Worm (Caenorhabditis elegans): Measurements from ENCODE around the gene W05H9.2.

The W05H9.2 gene

ce11 chrX:6263194-6263698, 3.6 kb upstream of the W05H9.2 start, which contains the start of gene W05H9.4:
Gene W05H9.4, plus strand, starts transcription at chrX:6263648.
- peak; percentile 36 for TF ChIP-seq ceh-27 (GFP tag; optimal IDR thresholded peaks at IDR 0.05)
- peak; percentile 19 for TF ChIP-seq ZK185.1 (tag; optimal IDR thresholded peaks at IDR 0.05; ENCODE audit: poor library complexity, severe bottlenecking)
- no peak for TF ChIP-seq tbp1 (GFP tag; optimal IDR thresholded peaks at IDR 0.05)
- TF ChIP-seq egrh-3 (GFP tag; IDR thresholded peaks at IDR 0.05) = no peak
- TF ChIP-seq lin-40 (tag; optimal IDR thresholded peaks at IDR 0.05) = peak; percentile 20
- no peak for TF ChIP-seq Y56A3A.18 (GFP tag; IDR thresholded peaks at IDR 0.05)
- TF ChIP-seq hmg-1.2 (GFP tag; IDR thresholded peaks at IDR 0.05) = peak; percentile 70
- no peak for TF ChIP-seq lin-54 (GFP tag; optimal IDR thresholded peaks at IDR 0.05)
- no peak for TF ChIP-seq sptf-2 (GFP tag; optimal IDR thresholded peaks at IDR 0.05)
- TF ChIP-seq ets-4 (GFP tag; optimal IDR thresholded peaks at IDR 0.05) = no peak
- TF ChIP-seq pbrm-1 (GFP tag; IDR thresholded peaks at IDR 0.05) = 0 out of 2 replicates have a peak, but pooled peaks have one; percentile 19
- TF ChIP-seq ccch-3 (GFP tag; optimal IDR thresholded peaks at IDR 0.05) = no peak
- TF ChIP-seq repo-1 (tag; optimal IDR thresholded peaks at IDR 0.05) = no peak
- no peak for TF ChIP-seq lsy-27 (tag; optimal IDR thresholded peaks at IDR 0.05; ENCODE audit: borderline replicate concordance, insufficient read depth)
- no peak for TF ChIP-seq F57A8.1 (GFP tag; optimal IDR thresholded peaks at IDR 0.05)
- TF ChIP-seq D2030.7 (GFP tag; IDR thresholded peaks at IDR 0.05) = no peak
- TF ChIP-seq nfya-2 (GFP tag; IDR thresholded peaks at IDR 0.05) = no peak
- TF ChIP-seq Y95B8A.8 (GFP tag; IDR thresholded peaks at IDR 0.05) = no peak
- no peak for TF ChIP-seq bed-1 (GFP tag; IDR thresholded peaks at IDR 0.05)
- TF ChIP-seq atf-7 (tag; optimal IDR thresholded peaks at IDR 0.05) = no peak
- TF ChIP-seq ceh-58 (GFP tag; IDR thresholded peaks at IDR 0.05) = no peak
- TF ChIP-seq pha-4 (tag; optimal IDR thresholded peaks at IDR 0.05) = no peak
- TF ChIP-seq madf-10 (tag; optimal IDR thresholded peaks at IDR 0.05) = no peak
- TF ChIP-seq ceh-79 (tag; optimal IDR thresholded peaks at IDR 0.05) = no peak
- TF ChIP-seq sea-2 (GFP tag; IDR thresholded peaks at IDR 0.05) = no peak
- TF ChIP-seq K12H6.12 (tag; optimal IDR thresholded peaks at IDR 0.05) = peak; percentile 18
- no peak for TF ChIP-seq let-607 (tag; optimal IDR thresholded peaks at IDR 0.05)
- no peak for TF ChIP-seq him-1 (tag; optimal IDR thresholded peaks at IDR 0.05)
- no peak for TF ChIP-seq xnd-1 (tag; optimal IDR thresholded peaks at IDR 0.05)
- TF ChIP-seq C06A6.2 (GFP tag; conservative IDR thresholded peaks at IDR 0.05) = no peak
- TF ChIP-seq ztf-18 (tag; optimal IDR thresholded peaks at IDR 0.05) = no peak
- TF ChIP-seq attf-3 (GFP tag; conservative IDR thresholded peaks at IDR 0.05) = no peak
- TF ChIP-seq C17E4.6 (GFP tag; IDR thresholded peaks at IDR 0.05) = 0 out of 2 replicates have a peak, but pooled peaks have one; percentile 24
- no peak for TF ChIP-seq B0035.1 (tag; optimal IDR thresholded peaks at IDR 0.05)
- no peak for TF ChIP-seq nhr-120 (GFP tag; IDR thresholded peaks at IDR 0.05)
- TF ChIP-seq mel-28 (tag; optimal IDR thresholded peaks at IDR 0.05; ENCODE audit: borderline replicate concordance) = no peak
- peak; percentile 73; the same call in 1 of the 2 replicates for TF ChIP-seq zfh-2 (GFP tag; conservative IDR thresholded peaks at IDR 0.05)
- TF ChIP-seq egl-44 (GFP tag; IDR thresholded peaks at IDR 0.05) = no peak
- no peak for TF ChIP-seq ceh-100 (GFP tag; IDR thresholded peaks at IDR 0.05)
- peak; percentile 14 for TF ChIP-seq nhr-80 (tag; optimal IDR thresholded peaks at IDR 0.05)
- no peak for TF ChIP-seq ceh-91 (GFP tag; IDR thresholded peaks at IDR 0.05)
- TF ChIP-seq die-1 (tag; optimal IDR thresholded peaks at IDR 0.05) = no peak
- TF ChIP-seq chd-7 (tag; optimal IDR thresholded peaks at IDR 0.05) = no peak
- TF ChIP-seq cebp-2 (GFP tag; IDR thresholded peaks at IDR 0.05) = no peak
- TF ChIP-seq athp-1 (tag; optimal IDR thresholded peaks at IDR 0.05) = no peak
- no peak for TF ChIP-seq snpc-4 (GFP tag; optimal IDR thresholded peaks at IDR 0.05)
- TF ChIP-seq snpc-4 (tag; optimal IDR thresholded peaks at IDR 0.05) = no peak
- no peak for TF ChIP-seq ekl-4 (GFP tag; IDR thresholded peaks at IDR 0.05)
- no peak for TF ChIP-seq lin-35 (GFP tag; optimal IDR thresholded peaks at IDR 0.05)

Measured in whole organism, young adult.